Fruit fly (Drosophila melanogaster) whole organism, adult: ENCODE results near the gene Pmvk.

ENCODE experiments used
- CG11617 ChIP-seq: fragments of 200-800 bp; sonication (Bioruptor generic); optimal IDR thresholded peaks from 2 replicates; lab custom pipeline; 2017; ENCODE audit warnings: mild to moderate bottlenecking, missing biosample characterization, missing genetic modification reagents, missing genetic modification characterization
- CG12768 ChIP-seq: fragments of 200-800 bp; sonication (Bioruptor generic); optimal IDR thresholded peaks from 2 replicates; lab custom pipeline; 2017; ENCODE audit warnings: missing biosample characterization, missing genetic modification characterization, mild to moderate bottlenecking, moderate library complexity, missing genetic modification reagents
- CG14711 ChIP-seq: fragments of 200-800 bp; sonication (Bioruptor generic); optimal IDR thresholded peaks from 2 replicates; lab custom pipeline; 2018; ENCODE audit warnings: missing biosample characterization, mild to moderate bottlenecking, missing genetic modification characterization, moderate library complexity
- CG1620 ChIP-seq: fragments of 200-800 bp; sonication (Bioruptor generic); optimal IDR thresholded peaks from 2 replicates; lab custom pipeline; 2016; ENCODE audit warnings: missing biosample characterization, missing genetic modification characterization
- CG33017 ChIP-seq: fragments of 200-800 bp; sonication (Bioruptor generic); optimal IDR thresholded peaks from 2 replicates; lab custom pipeline; 2018; ENCODE audit warnings: missing biosample characterization, mild to moderate bottlenecking, missing genetic modification characterization, moderate library complexity
- CG5204 ChIP-seq: fragments of 200-800 bp; sonication (Bioruptor generic); optimal IDR thresholded peaks from 2 replicates; lab custom pipeline; 2016; ENCODE audit warnings: missing biosample characterization, missing genetic modification characterization
- CG7045 ChIP-seq: fragments of 200-800 bp; sonication (Bioruptor generic); optimal IDR thresholded peaks from 2 replicates; lab custom pipeline; 2017; ENCODE audit warnings: missing biosample characterization, mild to moderate bottlenecking, missing genetic modification characterization
- CG7101 ChIP-seq: fragments of 200-800 bp; sonication (Bioruptor generic); optimal IDR thresholded peaks from 2 replicates; lab custom pipeline; 2018; ENCODE audit warnings: missing biosample characterization, mild to moderate bottlenecking, missing genetic modification characterization, moderate library complexity
- Crg-1 ChIP-seq: fragments of 200-800 bp; sonication (Bioruptor generic); optimal IDR thresholded peaks from 2 replicates; lab custom pipeline; 2016; ENCODE audit warnings: missing biosample characterization, missing genetic modification characterization
- Hr96 ChIP-seq: fragments of 200-800 bp; sonication (Bioruptor generic); optimal IDR thresholded peaks from 2 replicates; lab custom pipeline; 2016; ENCODE audit warnings: missing biosample characterization, missing genetic modification characterization
- Mnt ChIP-seq: fragments of 200-800 bp; sonication (Bioruptor generic); optimal IDR thresholded peaks from 2 replicates; lab custom pipeline; 2016; ENCODE audit warnings: missing biosample characterization, mild to moderate bottlenecking, missing genetic modification characterization
- bab1 ChIP-seq: fragments of 200-800 bp; sonication (Bioruptor generic); optimal IDR thresholded peaks from 3 replicates; lab custom pipeline; 2019; ENCODE audit warnings: missing biosample characterization, mild to moderate bottlenecking, missing genetic modification characterization, moderate library complexity
- cic ChIP-seq: fragments of 200-800 bp; sonication (Bioruptor generic); optimal IDR thresholded peaks from 2 replicates; lab custom pipeline; 2017; ENCODE audit warnings: missing biosample characterization, mild to moderate bottlenecking, missing genetic modification characterization, moderate library complexity
- cnc ChIP-seq, 2 experiments: fragments of >200 bp; optimal IDR thresholded peaks; 2 replicates each; lab custom pipeline; 2017
- kay ChIP-seq: fragments of 200-800 bp; sonication (Bioruptor generic); peaks from one replicate; lab custom pipeline; 2016; ENCODE audit warnings: missing biosample characterization, missing genetic modification characterization, borderline replicate concordance
- ovo ChIP-seq: fragments of 200-800 bp; sonication (Bioruptor generic); optimal IDR thresholded peaks from 2 replicates; lab custom pipeline; 2016; ENCODE audit warnings: missing biosample characterization, missing genetic modification characterization
- pad ChIP-seq: fragments of 200-800 bp; sonication (Bioruptor generic); optimal IDR thresholded peaks from 3 replicates; lab custom pipeline; 2017; ENCODE audit warnings: missing biosample characterization, missing genetic modification characterization, mild to moderate bottlenecking, moderate library complexity, missing genetic modification reagents
- tj ChIP-seq: fragments of 200-800 bp; sonication (Bioruptor generic); optimal IDR thresholded peaks from 3 replicates; lab custom pipeline; 2017; ENCODE audit warnings: missing biosample characterization, mild to moderate bottlenecking, missing genetic modification characterization, moderate library complexity
- toe ChIP-seq: fragments of 200-800 bp; sonication (Bioruptor generic); optimal IDR thresholded peaks from 2 replicates; lab custom pipeline; 2016; ENCODE audit warnings: missing biosample characterization, missing genetic modification characterization

The Pmvk gene

DNA sequence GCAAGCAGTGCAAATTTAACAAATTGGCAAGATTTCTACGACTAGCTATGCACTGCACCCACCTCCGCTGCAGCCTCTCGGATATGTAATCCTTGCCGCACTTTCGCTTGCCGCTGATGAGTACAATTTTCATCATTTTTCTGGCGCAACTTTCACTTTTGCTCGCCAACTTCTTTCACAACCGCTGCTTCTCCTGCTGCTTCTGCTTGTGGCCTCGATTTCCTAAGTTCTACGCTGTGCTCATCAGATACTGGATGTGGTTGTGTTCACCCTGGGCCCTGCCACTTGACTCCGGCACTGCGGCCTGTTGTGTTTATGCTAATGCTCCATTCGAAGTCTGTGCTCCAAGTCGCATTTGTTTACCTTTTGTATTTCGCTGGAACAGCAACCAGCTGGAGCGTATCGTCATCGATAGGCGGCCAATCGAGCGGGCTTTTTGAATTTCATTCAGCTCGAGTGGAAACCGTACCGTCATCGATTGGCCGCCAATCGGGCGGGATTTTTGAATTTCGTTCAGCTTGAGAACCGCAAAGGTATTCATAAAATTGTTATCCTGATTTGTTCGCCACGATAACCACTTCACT is at the start of gene Pmvk:
Pmvk (minus strand) TSS at position 357 of the 584 bp plus-strand sequence.
- TF ChIP-seq bab1 (GFP tag; lab: Kevin White, UChicago) (peak; percentile 28), tj (peak; percentile 48), CG33017 (tag; lab: Kevin White, UChicago) (no peak)

dm6 chr2L:19628002-19628401 is 47.9 kb upstream of the Pmvk start:
- TF ChIP-seq kay (GFP tag; lab: Kevin White, UChicago) (no peak), bab1 (GFP tag; lab: Kevin White, UChicago) (no peak), ovo (no peak), Mnt (GFP tag; lab: Kevin White, UChicago) (no peak), CG5204 (GFP tag; lab: Kevin White, UChicago) (no peak), cic (no peak)

DNA sequence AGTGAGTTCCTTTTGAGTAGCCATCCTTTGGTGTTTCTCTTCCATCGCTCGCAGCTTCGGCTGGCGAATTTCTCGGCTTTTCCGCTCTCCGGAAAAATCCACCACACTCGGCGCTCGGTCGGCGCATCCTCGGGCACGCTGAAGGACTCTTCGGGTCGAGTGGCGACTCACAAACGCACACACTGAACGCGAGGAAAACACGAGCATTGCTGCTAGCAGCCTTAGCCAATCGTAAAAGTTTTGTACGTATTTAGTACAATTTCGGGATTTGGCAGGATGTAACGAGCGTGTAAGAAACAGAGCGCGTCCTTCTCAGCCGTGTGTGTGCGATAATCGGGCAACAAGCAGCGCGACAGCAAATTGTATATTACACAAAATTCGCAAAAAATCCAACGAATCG is 26.2 kb upstream of the Pmvk start, which contains the start of gene CG46244:
CG46244 (plus strand) TSS at position 252 of the 400 bp plus-strand sequence.
- TF ChIP-seq CG1620 (GFP tag; lab: Kevin White, UChicago) (no peak), CG12768 (GFP tag; lab: Kevin White, UChicago) (no peak), kay (GFP tag; lab: Kevin White, UChicago) (no peak), Crg-1 (GFP tag; lab: Kevin White, UChicago) (no peak), bab1 (GFP tag; lab: Kevin White, UChicago) (no peak)

DNA sequence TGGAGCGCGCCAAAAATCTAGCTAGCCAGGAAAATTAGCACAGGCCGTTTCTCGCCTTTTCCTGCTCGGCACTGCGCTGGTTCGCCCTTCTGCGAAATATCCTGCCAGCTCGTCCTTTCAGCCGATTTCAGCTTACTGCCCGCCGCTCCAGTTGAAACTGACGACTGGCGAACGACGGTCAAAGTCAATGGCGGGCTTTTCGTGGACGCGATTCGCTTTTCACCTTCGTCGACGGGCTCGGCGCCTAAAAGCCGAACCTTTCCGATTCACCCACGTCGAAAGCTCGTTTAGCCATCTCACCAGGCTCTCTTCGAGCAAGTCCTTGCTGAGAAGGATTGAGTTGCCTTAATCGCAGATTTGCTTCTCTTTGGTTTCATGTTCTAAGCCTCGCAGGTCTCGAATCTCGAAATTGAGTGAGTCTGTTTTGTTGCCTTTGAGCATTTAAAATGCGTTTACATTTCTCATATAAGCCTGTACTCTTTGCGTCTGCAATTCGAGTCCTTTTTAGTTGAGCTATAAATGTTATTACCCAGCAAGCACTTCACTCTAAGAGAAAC is 25.3 kb upstream of the Pmvk start:
- TF ChIP-seq cic (no peak), CG11617 (GFP tag; lab: Kevin White, UChicago) (no peak), ovo (no peak), Crg-1 (GFP tag; lab: Kevin White, UChicago) (no peak), CG12768 (GFP tag; lab: Kevin White, UChicago) (no peak), bab1 (GFP tag; lab: Kevin White, UChicago) (no peak), Mnt (GFP tag; lab: Kevin White, UChicago) (no peak), pad (no peak)

- TF ChIP-seq CG14711 (tag; lab: Kevin White, UChicago) (no peak), kay (GFP tag; lab: Kevin White, UChicago) (no peak), CG33017 (tag; lab: Kevin White, UChicago) (no peak), toe (no peak), CG1620 (GFP tag; lab: Kevin White, UChicago) (no peak), CG11617 (GFP tag; lab: Kevin White, UChicago) (no peak), cic (no peak), pad (no peak), CG12768 (GFP tag; lab: Kevin White, UChicago) (no peak)
These were observed 14.0 kb upstream of the Pmvk start for dm6 chr2L:19594102-19594501.

DNA sequence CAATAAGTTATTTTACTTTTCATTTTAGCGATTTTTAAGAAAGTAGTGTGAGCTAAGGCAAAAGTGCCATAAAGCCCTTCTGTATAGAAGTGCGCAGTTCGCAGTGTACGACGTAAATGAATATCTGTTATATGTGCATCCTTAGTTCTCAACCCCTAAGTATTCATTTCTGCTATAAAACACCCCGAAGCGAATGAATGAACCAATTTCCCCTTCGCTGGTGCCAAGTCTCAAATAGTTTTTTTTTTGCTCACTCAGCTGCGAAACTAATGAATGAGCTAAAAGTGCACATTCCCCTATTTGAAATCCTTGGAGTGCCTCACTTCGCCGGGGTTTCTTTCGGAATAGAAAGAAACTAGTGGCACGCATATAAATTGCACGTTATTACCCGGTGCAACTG is 10.5 kb upstream of the Pmvk start:
- TF ChIP-seq pad (peak; percentile 96), CG7101 (no peak), tj (no peak), Hr96 (GFP tag; lab: Kevin White, UChicago) (no peak), CG14711 (tag; lab: Kevin White, UChicago) (no peak), bab1 (GFP tag; lab: Kevin White, UChicago) (no peak)

DNA sequence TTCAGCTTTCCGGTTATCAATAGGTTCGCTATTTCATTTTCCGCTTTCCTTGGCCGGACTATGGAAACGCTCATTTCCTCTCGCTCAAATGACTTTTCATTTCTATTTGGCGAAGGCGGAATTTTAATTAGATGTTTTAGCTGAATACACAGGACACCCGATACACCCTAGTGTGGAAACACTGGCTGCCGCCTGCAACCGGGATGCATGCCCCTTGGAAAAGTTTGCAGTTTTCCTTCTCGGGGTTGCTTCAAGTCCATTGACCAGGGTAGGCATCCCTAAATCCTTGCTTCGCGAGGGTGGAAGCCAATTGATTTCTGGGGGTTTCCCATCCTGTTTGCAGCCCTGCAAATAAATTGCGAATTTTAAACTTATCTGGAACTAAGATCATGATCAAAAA is 8.8 kb upstream of the Pmvk start:
- no peak for TF ChIP-seq CG11617 (GFP tag; lab: Kevin White, UChicago)
- TF ChIP-seq Mnt (GFP tag; lab: Kevin White, UChicago): no peak
- TF ChIP-seq cic: no peak
- TF ChIP-seq Hr96 (GFP tag; lab: Kevin White, UChicago): no peak
- TF ChIP-seq CG5204 (GFP tag; lab: Kevin White, UChicago): no peak
- no peak for TF ChIP-seq CG1620 (GFP tag; lab: Kevin White, UChicago)
- TF ChIP-seq kay (GFP tag; lab: Kevin White, UChicago): no peak
- TF ChIP-seq bab1 (GFP tag; lab: Kevin White, UChicago): no peak
- TF ChIP-seq CG7101: no peak
- no peak for TF ChIP-seq pad
- no peak for TF ChIP-seq CG14711 (tag; lab: Kevin White, UChicago)
- TF ChIP-seq Crg-1 (GFP tag; lab: Kevin White, UChicago): no peak
- no peak for TF ChIP-seq CG12768 (GFP tag; lab: Kevin White, UChicago)
- no peak for TF ChIP-seq CG33017 (tag; lab: Kevin White, UChicago)
- no peak for TF ChIP-seq ovo

DNA sequence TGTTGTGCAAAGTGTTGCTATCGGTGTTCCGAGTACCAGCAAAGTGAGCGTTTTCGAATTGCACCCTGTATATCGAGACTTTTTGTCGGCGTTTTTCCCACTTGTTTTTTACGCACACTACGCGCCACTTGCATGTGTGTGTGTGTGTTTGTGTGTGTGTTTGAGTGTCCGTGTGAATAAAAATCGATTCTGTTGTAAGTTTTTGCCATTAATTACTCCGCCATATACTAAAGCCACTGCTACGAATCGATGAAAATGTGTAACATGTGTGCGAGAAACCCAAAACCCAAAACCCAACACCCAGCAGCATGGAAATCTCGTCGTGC is 7.1 kb upstream of the Pmvk start:
- TF ChIP-seq ovo: no peak
- no peak for TF ChIP-seq CG1620 (GFP tag; lab: Kevin White, UChicago)
- no peak for TF ChIP-seq CG7101
- TF ChIP-seq cnc (optimal IDR thresholded peaks at IDR 0.05; lab: Kevin White, UChicago): no peak
- TF ChIP-seq pad: no peak
- TF ChIP-seq Mnt (GFP tag; lab: Kevin White, UChicago): no peak
- TF ChIP-seq CG11617 (GFP tag; lab: Kevin White, UChicago): no peak
- TF ChIP-seq CG14711 (tag; lab: Kevin White, UChicago): no peak
- TF ChIP-seq CG33017 (tag; lab: Kevin White, UChicago): no peak
- TF ChIP-seq cic: peak; percentile 38
- TF ChIP-seq Hr96 (GFP tag; lab: Kevin White, UChicago): no peak
- TF ChIP-seq CG7045 (GFP tag; lab: Kevin White, UChicago): no peak
- TF ChIP-seq CG5204 (GFP tag; lab: Kevin White, UChicago): no peak
- TF ChIP-seq Crg-1 (GFP tag; lab: Kevin White, UChicago): no peak
- TF ChIP-seq CG12768 (GFP tag; lab: Kevin White, UChicago): no peak
- TF ChIP-seq kay (GFP tag; lab: Kevin White, UChicago): no peak
- peak; percentile 14 for TF ChIP-seq tj
